Worm (Caenorhabditis elegans) whole organism, young adult: ENCODE data around the gene cpt-4.

Experiments used
- F49E8.2 ChIP-seq: sonication (generic microtip); optimal IDR thresholded peaks from 3 replicates; lab custom pipeline; 2017; ENCODE audit warnings: missing genetic modification characterization, mild to moderate bottlenecking, missing compliant biosample characterization, antibody characterized with exemption, moderate library complexity; ENCODE audit not compliant: insufficient read depth
- Y67H2A.10 ChIP-seq: fragments of 200-800 bp; sonication (Bioruptor generic); conservative IDR thresholded peaks from 2 replicates; pipeline ENCODE4 v1.3.6; 2022; ENCODE audit warnings: missing genetic modification reagents, missing genetic modification characterization, missing compliant biosample characterization
- ama-1 ChIP-seq, 3 experiments: fragments of 150-350 bp in 1 of 3; sonication (generic microtip) in 2 of 3; optimal IDR thresholded peaks; 2 replicates each; lab custom pipeline; 2014 to 2018; ENCODE audit warnings: missing biosample characterization in 2 of 3, missing genetic modification characterization in 2 of 3, missing genetic modification reagents in 2 of 3
- aptf-3 ChIP-seq: fragments of 200-800 bp; sonication (Bioruptor generic); IDR thresholded peaks from 2 replicates; pipeline ENCODE4 v1.3.6; 2022; ENCODE audit warnings: missing genetic modification characterization, missing compliant biosample characterization
- xnd-1 ChIP-seq: sonication (generic microtip); optimal IDR thresholded peaks from 2 replicates; lab custom pipeline; 2016; ENCODE audit warnings: missing genotype, missing genetic modification reagents, missing genetic modification characterization, missing compliant biosample characterization

- TF ChIP-seq xnd-1 (tag; lab: Kevin White, UChicago): no peak
- TF ChIP-seq F49E8.2: no peak
- TF ChIP-seq ama-1 (optimal IDR thresholded peaks at IDR 0.05; lab: Kevin White, UChicago): no peak
- no peak for TF ChIP-seq ama-1 (GFP tag; optimal IDR thresholded peaks at IDR 0.05; lab: Kevin White, UChicago)
- no peak for TF ChIP-seq aptf-3
- no peak for TF ChIP-seq Y67H2A.10 (GFP tag; lab: Robert Waterston, UW)
Measured at ce11 chrV:4983091-4983490, 44.4 kb downstream of the cpt-4 start, which contains the start of gene srsx-13.
